Fruit fly (Drosophila melanogaster) Kc167 (cell line): ENCODE measurements around the gene plh.

Experiments
- Sin3A ChIP-seq: fragments of >200 bp; optimal IDR thresholded peaks from 2 replicates; lab custom pipeline; 2018; ENCODE audit warnings: missing external identifiers
- psq ChIP-seq: fragments of >200 bp; optimal IDR thresholded peaks from 2 replicates; lab custom pipeline; 2017; ENCODE audit warnings: missing external identifiers

- no peak for TF ChIP-seq Sin3A (lab: Kevin White, UChicago)
- TF ChIP-seq psq (lab: Kevin White, UChicago): no peak
Observed at dm6 chr3R:4955152-4955551, 55.7 kb downstream of the plh start, which contains the start of gene Jhbp3.
